Fruit fly (Drosophila melanogaster) whole organism, embryonic: Measurements from ENCODE around the gene CG2182.

Experiments
- Bdp1 ChIP-seq: fragments of 200-800 bp; sonication (Bioruptor generic); optimal IDR thresholded peaks from 3 replicates; lab custom pipeline; 2016; ENCODE audit warnings: missing biosample characterization, missing genetic modification characterization
- BtbVII ChIP-seq: fragments of 200-800 bp; sonication (Bioruptor generic); optimal IDR thresholded peaks from 3 replicates; lab custom pipeline; 2017; ENCODE audit warnings: missing biosample characterization, mild to moderate bottlenecking, missing genetic modification characterization
- CG10147 ChIP-seq: fragments of 200-800 bp; sonication (Bioruptor generic); optimal IDR thresholded peaks from 2 replicates; lab custom pipeline; 2019; ENCODE audit warnings: missing biosample characterization, mild to moderate bottlenecking, missing genetic modification characterization, moderate library complexity
- CG10431 ChIP-seq: fragments of 200-800 bp; sonication (Bioruptor generic); optimal IDR thresholded peaks from 3 replicates; lab custom pipeline; 2018; ENCODE audit warnings: missing biosample characterization, mild to moderate bottlenecking, missing genetic modification characterization
- CG10543 ChIP-seq: fragments of 200-800 bp; sonication (Bioruptor generic); optimal IDR thresholded peaks from 3 replicates; lab custom pipeline; 2017; ENCODE audit warnings: missing biosample characterization, mild to moderate bottlenecking, missing genetic modification characterization, moderate library complexity
- CG11398 ChIP-seq: fragments of 200-800 bp; sonication (Bioruptor generic); optimal IDR thresholded peaks from 2 replicates; lab custom pipeline; 2016; ENCODE audit warnings: missing biosample characterization, missing genetic modification characterization
- CG11723 ChIP-seq: fragments of 200-800 bp; sonication (Bioruptor generic); optimal IDR thresholded peaks from 2 replicates; lab custom pipeline; 2017; ENCODE audit warnings: missing biosample characterization, mild to moderate bottlenecking, missing genetic modification characterization
- CG12942 ChIP-seq: fragments of 200-800 bp; sonication (Bioruptor generic); optimal IDR thresholded peaks from 3 replicates; lab custom pipeline; 2016; ENCODE audit warnings: missing biosample characterization, missing genetic modification characterization
- CG17361 ChIP-seq: fragments of 200-800 bp; sonication (Bioruptor generic); IDR thresholded peaks from 3 replicates; pipeline ENCODE4 v1.3.6; 2022; ENCODE audit warnings: missing biosample characterization, missing genetic modification characterization
- CG18011 ChIP-seq: fragments of 200-800 bp; sonication (Bioruptor generic); optimal IDR thresholded peaks from 2 replicates; lab custom pipeline; 2017; ENCODE audit warnings: missing biosample characterization, missing genetic modification characterization, mild to moderate bottlenecking, moderate library complexity, missing genotype
- CG18599 ChIP-seq: fragments of 200-800 bp; sonication (Bioruptor generic); optimal IDR thresholded peaks from 3 replicates; lab custom pipeline; 2017; ENCODE audit warnings: missing biosample characterization, missing genetic modification characterization, mild to moderate bottlenecking, moderate library complexity, missing genetic modification reagents
- CG31224 ChIP-seq: fragments of 200-800 bp; sonication (Bioruptor generic); IDR thresholded peaks from 2 replicates; pipeline ENCODE4 v1.3.6; 2022; ENCODE audit warnings: missing biosample characterization, missing genetic modification characterization
- CG32767 ChIP-seq: fragments of 200-800 bp; sonication (Bioruptor generic); IDR thresholded peaks from 2 replicates; pipeline ENCODE4 v1.3.6; 2022; ENCODE audit warnings: missing biosample characterization, missing genetic modification characterization
- CG32772 ChIP-seq: fragments of 200-800 bp; sonication (Bioruptor generic); IDR thresholded peaks from 2 replicates; pipeline ENCODE4 v1.3.6; 2022; ENCODE audit warnings: missing biosample characterization, missing genetic modification characterization
- CG43689 ChIP-seq: fragments of 200-800 bp; sonication (Bioruptor generic); IDR thresholded peaks from 2 replicates; pipeline ENCODE4 v1.3.6; 2022; ENCODE audit warnings: missing biosample characterization, missing genetic modification characterization
- CG6175 ChIP-seq: fragments of 200-800 bp; sonication (Bioruptor generic); IDR thresholded peaks from 3 replicates; pipeline ENCODE4 v1.3.6; 2022; ENCODE audit warnings: missing biosample characterization, missing genetic modification characterization
- CG6765 ChIP-seq: fragments of 200-800 bp; sonication (Bioruptor generic); optimal IDR thresholded peaks from 3 replicates; lab custom pipeline; 2017; ENCODE audit warnings: missing biosample characterization, mild to moderate bottlenecking, missing genetic modification characterization
- CG7271 ChIP-seq: fragments of 200-800 bp; sonication (Bioruptor generic); optimal IDR thresholded peaks from 2 replicates; lab custom pipeline; 2018; ENCODE audit warnings: missing biosample characterization, mild to moderate bottlenecking, missing genetic modification characterization, moderate library complexity
- CG7786 ChIP-seq: fragments of 200-800 bp; sonication (Bioruptor generic); optimal IDR thresholded peaks from 2 replicates; lab custom pipeline; 2016; ENCODE audit warnings: missing biosample characterization, missing genetic modification characterization
- CG8388 ChIP-seq: fragments of 200-800 bp; sonication (Bioruptor generic); optimal IDR thresholded peaks from 2 replicates; lab custom pipeline; 2019; ENCODE audit warnings: missing biosample characterization, mild to moderate bottlenecking, missing genetic modification characterization, moderate library complexity
- Dad ChIP-seq: fragments of 200-800 bp; sonication (Bioruptor generic); optimal IDR thresholded peaks from 3 replicates; lab custom pipeline; 2016; ENCODE audit warnings: missing biosample characterization, missing genetic modification characterization
- Deaf1 ChIP-seq: fragments of 200-800 bp; optimal IDR thresholded peaks from 3 replicates; lab custom pipeline; 2019; ENCODE audit warnings: missing biosample characterization, mild to moderate bottlenecking, missing genetic modification characterization, moderate library complexity
- Dek ChIP-seq: fragments of 200-800 bp; sonication (Bioruptor generic); optimal IDR thresholded peaks from 3 replicates; lab custom pipeline; 2019; ENCODE audit warnings: missing biosample characterization, mild to moderate bottlenecking, missing genetic modification characterization, moderate library complexity
- Dll ChIP-seq: fragments of 200-800 bp; sonication (Bioruptor generic); IDR thresholded peaks from 4 replicates; pipeline ENCODE4 v1.3.6; 2022; ENCODE audit warnings: missing biosample characterization, missing genetic modification characterization; ENCODE audit not compliant: partially characterized antibody
- E2f2 ChIP-seq: fragments of 200-800 bp; sonication (Bioruptor generic); IDR thresholded peaks from 2 replicates; pipeline ENCODE4 v1.3.6; 2022; ENCODE audit warnings: missing biosample characterization, missing genetic modification characterization
- Hmr ChIP-seq: fragments of 200-800 bp; sonication (Bioruptor generic); optimal IDR thresholded peaks from 3 replicates; lab custom pipeline; 2017; ENCODE audit warnings: mild to moderate bottlenecking, missing biosample characterization, missing genetic modification reagents, missing genetic modification characterization
- Hmx ChIP-seq: fragments of 200-800 bp; sonication (Bioruptor generic); optimal IDR thresholded peaks from 2 replicates; lab custom pipeline; 2016; ENCODE audit warnings: missing biosample characterization, missing genetic modification characterization
- Jarid2 ChIP-seq: fragments of 200-800 bp; sonication (Bioruptor generic); optimal IDR thresholded peaks from 3 replicates; lab custom pipeline; 2017; ENCODE audit warnings: mild to moderate bottlenecking, missing biosample characterization, missing genetic modification reagents, missing genetic modification characterization
- Mes4 ChIP-seq: fragments of 200-800 bp; sonication (Bioruptor generic); optimal IDR thresholded peaks from 2 replicates; lab custom pipeline; 2016; ENCODE audit warnings: missing biosample characterization, missing genetic modification characterization
- Rfx ChIP-seq: fragments of 200-800 bp; sonication (Bioruptor generic); IDR thresholded peaks from 2 replicates; pipeline ENCODE4 v1.3.6; 2022; ENCODE audit warnings: missing biosample characterization, missing genetic modification characterization
- Side ChIP-seq: fragments of 200-800 bp; sonication (Bioruptor generic); optimal IDR thresholded peaks from 2 replicates; lab custom pipeline; 2016; ENCODE audit warnings: missing biosample characterization, missing genetic modification characterization
- Sin3A ChIP-seq: fragments of >200 bp; optimal IDR thresholded peaks from 2 replicates; lab custom pipeline; 2018
- Sox100B ChIP-seq: fragments of 200-800 bp; sonication (Bioruptor generic); optimal IDR thresholded peaks from 3 replicates; lab custom pipeline; 2018; ENCODE audit warnings: missing biosample characterization, mild to moderate bottlenecking, missing genetic modification characterization
- Vsx1 ChIP-seq: fragments of 200-800 bp; sonication (Bioruptor generic); optimal IDR thresholded peaks from 2 replicates; lab custom pipeline; 2017; ENCODE audit warnings: missing biosample characterization, mild to moderate bottlenecking, missing genetic modification characterization, missing genetic modification reagents
- ap ChIP-seq: fragments of 200-800 bp; sonication (Bioruptor generic); IDR thresholded peaks from 2 replicates; pipeline ENCODE4 v1.3.6; 2022; ENCODE audit warnings: missing biosample characterization, missing genetic modification characterization
- az2 ChIP-seq: fragments of 200-800 bp; sonication (Bioruptor generic); optimal IDR thresholded peaks from 3 replicates; lab custom pipeline; 2016; ENCODE audit warnings: missing biosample characterization, missing genetic modification characterization
- cg ChIP-seq: fragments of 200-800 bp; sonication (Bioruptor generic); optimal IDR thresholded peaks from 3 replicates; lab custom pipeline; 2019; ENCODE audit warnings: missing biosample characterization, mild to moderate bottlenecking, missing genetic modification characterization, moderate library complexity
- ci ChIP-seq: fragments of 200-800 bp; sonication (Bioruptor generic); IDR thresholded peaks from 3 replicates; pipeline ENCODE4 v1.3.6; 2022; ENCODE audit warnings: missing biosample characterization, missing genetic modification characterization
- corto ChIP-seq: fragments of 200-800 bp; sonication (Bioruptor generic); optimal IDR thresholded peaks from 2 replicates; lab custom pipeline; 2016; ENCODE audit warnings: missing biosample characterization, mild to moderate bottlenecking, missing genetic modification characterization, moderate library complexity
- dimm ChIP-seq: fragments of 200-800 bp; sonication (Bioruptor generic); IDR thresholded peaks from 2 replicates; pipeline ENCODE4 v1.3.6; 2022; ENCODE audit warnings: missing biosample characterization, missing genetic modification characterization
- fd64A ChIP-seq: fragments of 200-800 bp; sonication (Bioruptor generic); optimal IDR thresholded peaks from 3 replicates; lab custom pipeline; 2018; ENCODE audit warnings: missing biosample characterization, mild to moderate bottlenecking, missing genetic modification characterization
- gro ChIP-seq: fragments of 200-800 bp; sonication (Bioruptor generic); optimal IDR thresholded peaks from 2 replicates; lab custom pipeline; 2016; ENCODE audit warnings: missing biosample characterization, missing genetic modification characterization
- hbn ChIP-seq: fragments of 200-800 bp; sonication (Bioruptor generic); IDR thresholded peaks from 2 replicates; pipeline ENCODE4 v1.3.6; 2022; ENCODE audit warnings: missing biosample characterization, missing genetic modification characterization; ENCODE audit not compliant: partially characterized antibody
- her ChIP-seq: fragments of 200-800 bp; sonication (Bioruptor generic); optimal IDR thresholded peaks from 2 replicates; lab custom pipeline; 2016; ENCODE audit warnings: missing biosample characterization, missing genetic modification characterization
- insv ChIP-seq, 2 experiments: fragments of 200-800 bp; sonication (Bioruptor generic); optimal IDR thresholded peaks; 3 replicates each; lab custom pipeline; 2016 to 2018; ENCODE audit warnings: missing biosample characterization in 2 of 2, missing genetic modification characterization in 2 of 2
- inv ChIP-seq: fragments of 200-800 bp; sonication (Bioruptor generic); IDR thresholded peaks from 2 replicates; pipeline ENCODE4 v1.3.6; 2022; ENCODE audit warnings: missing biosample characterization, missing genetic modification characterization; ENCODE audit not compliant: partially characterized antibody
- ken ChIP-seq: fragments of 200-800 bp; sonication (Bioruptor generic); IDR thresholded peaks from 3 replicates; pipeline ENCODE4 v1.3.6; 2022; ENCODE audit warnings: missing biosample characterization, missing genetic modification characterization
- scrt ChIP-seq: fragments of 200-800 bp; sonication (Bioruptor generic); optimal IDR thresholded peaks from 2 replicates; lab custom pipeline; 2018; ENCODE audit warnings: missing biosample characterization, mild to moderate bottlenecking, missing genetic modification characterization, moderate library complexity
- sens ChIP-seq: fragments of 200-800 bp; sonication (Bioruptor generic); peaks from one replicate; lab custom pipeline; 2016; ENCODE audit warnings: missing biosample characterization, missing genetic modification characterization
- slou ChIP-seq: fragments of 200-800 bp; sonication (Bioruptor generic); optimal IDR thresholded peaks from 3 replicates; lab custom pipeline; 2016; ENCODE audit warnings: missing biosample characterization, missing genetic modification characterization
- tin ChIP-seq: fragments of 200-800 bp; sonication (Bioruptor generic); optimal IDR thresholded peaks from 3 replicates; lab custom pipeline; 2016; ENCODE audit warnings: missing biosample characterization, missing genetic modification characterization
- toy ChIP-seq: fragments of 200-800 bp; sonication (Bioruptor generic); IDR thresholded peaks from 2 replicates; pipeline ENCODE4 v1.3.6; 2022; ENCODE audit warnings: missing biosample characterization, missing genetic modification characterization
- vvl ChIP-seq: fragments of 200-800 bp; sonication (Bioruptor generic); IDR thresholded peaks from 2 replicates; pipeline ENCODE4 v1.3.6; 2022; ENCODE audit warnings: missing biosample characterization, missing genetic modification characterization

Gene CG2182

dm6 chr3R:5701104-5701503, 41.4 kb upstream of the CG2182 start (continued):
- no peak for TF ChIP-seq E2f2
- TF ChIP-seq CG18599 = no peak
- TF ChIP-seq her (GFP tag; lab: Kevin White, UChicago) = no peak
- TF ChIP-seq CG10147 (GFP tag; lab: Kevin White, UChicago) = no peak
- no peak for TF ChIP-seq scrt (GFP tag; lab: Kevin White, UChicago)
- TF ChIP-seq CG11723 = no peak
- TF ChIP-seq vvl (GFP tag; lab: Robert Waterston, UW) = peak; percentile 49; the same call in 1 of the 2 replicates
- TF ChIP-seq CG12942 (GFP tag; lab: Kevin White, UChicago) = no peak
- no peak for TF ChIP-seq CG31224
- no peak for TF ChIP-seq CG11398
- TF ChIP-seq CG6175 (GFP tag; lab: Robert Waterston, UW) = no peak
- TF ChIP-seq CG8388 = no peak
- TF ChIP-seq CG32772 (GFP tag; lab: Robert Waterston, UW) = no peak
- no peak for TF ChIP-seq CG10543 (GFP tag; lab: Kevin White, UChicago)
- no peak for TF ChIP-seq Bdp1 (GFP tag; lab: Kevin White, UChicago)
- TF ChIP-seq toy = no peak
- TF ChIP-seq ap = no peak
- no peak for TF ChIP-seq Hmx (GFP tag; lab: Kevin White, UChicago)
- no peak for TF ChIP-seq Dad
- no peak for TF ChIP-seq gro
- TF ChIP-seq CG32767 (GFP tag; lab: Robert Waterston, UW) = no peak
- no peak for TF ChIP-seq az2
- TF ChIP-seq Side (GFP tag; lab: Kevin White, UChicago) = no peak
- 0 out of 4 replicates have a peak, but pooled peaks have one; percentile 18 for TF ChIP-seq Dll (GFP tag; lab: Robert Waterston, UW)
- no peak for TF ChIP-seq inv (GFP tag; lab: Robert Waterston, UW)
- TF ChIP-seq sens (GFP tag; lab: Kevin White, UChicago) = peak; percentile 61
- no peak for TF ChIP-seq CG10431 (GFP tag; lab: Kevin White, UChicago)
- TF ChIP-seq Mes4 (GFP tag; lab: Kevin White, UChicago) = no peak
- TF ChIP-seq fd64A (GFP tag; lab: Kevin White, UChicago) = no peak
- TF ChIP-seq Jarid2 (GFP tag; lab: Kevin White, UChicago) = no peak
- no peak for TF ChIP-seq Vsx1

- TF ChIP-seq CG6765 (GFP tag; lab: Kevin White, UChicago) (peak; percentile 43), corto (GFP tag; lab: Kevin White, UChicago) (no peak), Hmr (GFP tag; lab: Kevin White, UChicago) (peak; percentile 35), CG17361 (no peak), BtbVII (GFP tag; lab: Kevin White, UChicago) (peak; percentile 1), CG43689 (GFP tag; lab: Robert Waterston, UW) (no peak), Sin3A (lab: Kevin White, UChicago) (no peak), Rfx (GFP tag; lab: Robert Waterston, UW) (peak; percentile 41; the same call in 1 of the 2 replicates), CG10543 (GFP tag; lab: Kevin White, UChicago) (peak; percentile 13), CG18011 (GFP tag; lab: Kevin White, UChicago) (no peak), cg (GFP tag; lab: Kevin White, UChicago) (no peak), Deaf1 (tag; lab: Kevin White, UChicago) (peak; percentile 25), CG18599 (peak; percentile 48), insv (GFP tag; optimal IDR thresholded peaks at IDR 0.05; lab: Kevin White, UChicago) (no peak), CG7786 (no peak), tin (GFP tag; lab: Kevin White, UChicago) (no peak), Dad (no peak), Dek (tag; lab: Kevin White, UChicago) (no peak), ken (GFP tag; lab: Robert Waterston, UW) (no peak), slou (GFP tag; lab: Kevin White, UChicago) (no peak), hbn (no peak), Sox100B (GFP tag; lab: Kevin White, UChicago) (peak; percentile 3), ci (GFP tag; lab: Robert Waterston, UW) (peak; percentile 67), dimm (no peak), CG7271 (no peak)
Measured at dm6 chr3R:5696384-5696783, 36.7 kb upstream of the CG2182 start.
